Fruit fly (Drosophila melanogaster) whole organism: ENCODE measurements around the gene osa.

Experiments
- Dll ChIP-seq: fragments of >200 bp; optimal IDR thresholded peaks from 2 replicates; lab custom pipeline; 2017
- EcR ChIP-seq, 2 experiments: fragments of >200 bp; optimal IDR thresholded peaks; 2 replicates each; lab custom pipeline; 2017; ENCODE audit warnings: missing biosample characterization in 2 of 2, missing genetic modification characterization in 2 of 2, missing genetic modification reagents in 2 of 2
- pan ChIP-seq: fragments of >200 bp; optimal IDR thresholded peaks from 2 replicates; lab custom pipeline; 2017

- TF ChIP-seq EcR (GFP tag; optimal IDR thresholded peaks at IDR 0.05; lab: Kevin White, UChicago) (no peak), pan (lab: Kevin White, UChicago) (no peak), Dll (lab: Kevin White, UChicago) (no peak)
Measured at dm6 chr3R:17666797-17667156, 51.4 kb downstream of the osa start.
